Worm (Caenorhabditis elegans) whole organism, late embryonic: ENCODE results near the gene col-34.

Experiments used
- C08G9.2 ChIP-seq: sonication (generic microtip); optimal IDR thresholded peaks from 2 replicates; lab custom pipeline; 2016; ENCODE audit warnings: mild to moderate bottlenecking, missing genetic modification characterization, moderate library complexity, missing compliant biosample characterization
- C38D4.7 ChIP-seq: fragments of 200-800 bp; sonication (Bioruptor generic); optimal IDR thresholded peaks from 2 replicates; lab custom pipeline; 2018; ENCODE audit warnings: mild to moderate bottlenecking, missing genetic modification characterization, moderate library complexity, missing compliant biosample characterization
- K02D7.2 ChIP-seq: sonication (generic microtip); optimal IDR thresholded peaks from 2 replicates; lab custom pipeline; 2017; ENCODE audit warnings: mild to moderate bottlenecking, missing genetic modification characterization, missing compliant biosample characterization
- ama-1 ChIP-seq: fragments of 150-350 bp; optimal IDR thresholded peaks from 2 replicates; lab custom pipeline; 2014
- ceh-14 ChIP-seq: sonication (generic microtip); optimal IDR thresholded peaks from 2 replicates; lab custom pipeline; 2016; ENCODE audit warnings: missing genotype, missing genetic modification characterization, missing compliant biosample characterization
- ceh-18 ChIP-seq: sonication (generic microtip); optimal IDR thresholded peaks from 2 replicates; lab custom pipeline; 2016; ENCODE audit warnings: missing genetic modification characterization, missing compliant biosample characterization
- ceh-2 ChIP-seq: sonication (generic microtip); optimal IDR thresholded peaks from 2 replicates; lab custom pipeline; 2016; ENCODE audit warnings: missing genotype, missing genetic modification characterization, missing compliant biosample characterization
- ceh-34 ChIP-seq: sonication (generic microtip); optimal IDR thresholded peaks from 2 replicates; lab custom pipeline; 2016; ENCODE audit warnings: mild to moderate bottlenecking, missing genetic modification characterization, missing compliant biosample characterization
- ceh-45 ChIP-seq: fragments of 200-800 bp; sonication (Bioruptor generic); IDR thresholded peaks from 2 replicates; pipeline ENCODE4 v1.3.6; 2022; ENCODE audit warnings: missing genetic modification reagents, missing genetic modification characterization, missing compliant biosample characterization
- ceh-6 ChIP-seq: fragments of 200-800 bp; sonication (Bioruptor generic); optimal IDR thresholded peaks from 2 replicates; lab custom pipeline; 2018; ENCODE audit warnings: mild to moderate bottlenecking, missing genetic modification characterization, missing compliant biosample characterization
- ceh-9 ChIP-seq: sonication (generic microtip); optimal IDR thresholded peaks from 2 replicates; lab custom pipeline; 2016; ENCODE audit warnings: mild to moderate bottlenecking, missing genetic modification characterization, inconsistent platforms, missing compliant biosample characterization
- dmd-4 ChIP-seq: sonication (generic microtip); optimal IDR thresholded peaks from 2 replicates; lab custom pipeline; 2016; ENCODE audit warnings: borderline replicate concordance, missing genetic modification characterization, missing compliant biosample characterization
- ets-4 ChIP-seq: sonication (generic microtip); optimal IDR thresholded peaks from 2 replicates; lab custom pipeline; 2016; ENCODE audit warnings: missing genetic modification characterization, missing compliant biosample characterization
- eyg-1 ChIP-seq: sonication (generic microtip); optimal IDR thresholded peaks from 2 replicates; lab custom pipeline; 2016; ENCODE audit warnings: missing genotype, missing genetic modification characterization, missing compliant biosample characterization
- fkh-10 ChIP-seq: fragments of 150-350 bp; optimal IDR thresholded peaks from 2 replicates; lab custom pipeline; 2014; ENCODE audit warnings: missing biosample characterization, missing genetic modification reagents, missing genetic modification characterization
- hlh-15 ChIP-seq: sonication (generic microtip); optimal IDR thresholded peaks from 2 replicates; lab custom pipeline; 2016; ENCODE audit warnings: missing genetic modification characterization, missing compliant biosample characterization
- hlh-6 ChIP-seq: sonication (generic microtip); optimal IDR thresholded peaks from 2 replicates; lab custom pipeline; 2016; ENCODE audit warnings: missing genotype, missing genetic modification characterization, missing compliant biosample characterization
- hlh-8 ChIP-seq: sonication (generic microtip); optimal IDR thresholded peaks from 2 replicates; lab custom pipeline; 2016; ENCODE audit warnings: missing genotype, missing genetic modification characterization, missing compliant biosample characterization
- lin-11 ChIP-seq: fragments of 200-800 bp; sonication (Bioruptor generic); optimal IDR thresholded peaks from 2 replicates; lab custom pipeline; 2018; ENCODE audit warnings: mild to moderate bottlenecking, missing genetic modification characterization, missing compliant biosample characterization
- madf-2 ChIP-seq: sonication (generic microtip); optimal IDR thresholded peaks from 2 replicates; lab custom pipeline; 2017; ENCODE audit warnings: missing genetic modification characterization, missing compliant biosample characterization
- mec-3 ChIP-seq: sonication (generic microtip); optimal IDR thresholded peaks from 2 replicates; lab custom pipeline; 2016; ENCODE audit warnings: borderline replicate concordance, missing genetic modification characterization, missing compliant biosample characterization
- nhr-11 ChIP-seq: fragments of 150-350 bp; optimal IDR thresholded peaks from 2 replicates; lab custom pipeline; 2014; ENCODE audit warnings: missing biosample characterization, missing genetic modification characterization
- nhr-232 ChIP-seq: sonication (generic microtip); optimal IDR thresholded peaks from 2 replicates; lab custom pipeline; 2016; ENCODE audit warnings: missing genetic modification characterization, missing compliant biosample characterization
- npax-4 ChIP-seq: sonication (generic microtip); optimal IDR thresholded peaks from 2 replicates; lab custom pipeline; 2016; ENCODE audit warnings: missing genetic modification characterization, missing compliant biosample characterization
- odd-2 ChIP-seq: sonication (generic microtip); optimal IDR thresholded peaks from 2 replicates; lab custom pipeline; 2017; ENCODE audit warnings: antibody characterized with exemption, mild to moderate bottlenecking, missing genetic modification characterization, missing compliant biosample characterization
- pag-3 ChIP-seq: sonication (generic microtip); optimal IDR thresholded peaks from 2 replicates; lab custom pipeline; 2016; ENCODE audit warnings: missing compliant biosample characterization, missing genetic modification characterization, borderline replicate concordance
- pat-9 ChIP-seq: fragments of 200-800 bp; sonication (Bioruptor generic); optimal IDR thresholded peaks from 2 replicates; lab custom pipeline; 2018; ENCODE audit warnings: mild to moderate bottlenecking, missing genetic modification characterization, moderate library complexity, missing compliant biosample characterization
- pax-1 ChIP-seq: fragments of 150-350 bp; optimal IDR thresholded peaks from 2 replicates; lab custom pipeline; 2014; ENCODE audit warnings: missing biosample characterization, missing genetic modification characterization
- pha-4 ChIP-seq: fragments of 150-350 bp; optimal IDR thresholded peaks from 2 replicates; lab custom pipeline; 2018; ENCODE audit warnings: missing biosample characterization, missing genetic modification reagents, missing genetic modification characterization
- pqm-1 ChIP-seq: sonication (generic microtip); optimal IDR thresholded peaks from 2 replicates; lab custom pipeline; 2016; ENCODE audit warnings: missing genetic modification characterization, missing compliant biosample characterization
- pros-1 ChIP-seq: fragments of 150-350 bp; optimal IDR thresholded peaks from 2 replicates; lab custom pipeline; 2014; ENCODE audit warnings: missing biosample characterization, missing genetic modification reagents, missing genetic modification characterization
- rnt-1 ChIP-seq: sonication (generic microtip); optimal IDR thresholded peaks from 2 replicates; lab custom pipeline; 2016; ENCODE audit warnings: missing genetic modification characterization, missing compliant biosample characterization
- sdc-2 ChIP-seq: sonication (generic microtip); optimal IDR thresholded peaks from 2 replicates; lab custom pipeline; 2016; ENCODE audit warnings: missing genotype, missing genetic modification characterization, missing compliant biosample characterization
- sox-2 ChIP-seq: fragments of 200-800 bp; sonication (Bioruptor generic); IDR thresholded peaks from 2 replicates; pipeline ENCODE4 v1.3.6; 2022; ENCODE audit warnings: missing genetic modification reagents, missing genetic modification characterization, missing compliant biosample characterization
- tbx-7 ChIP-seq: sonication (generic microtip); optimal IDR thresholded peaks from 2 replicates; lab custom pipeline; 2016; ENCODE audit warnings: missing genotype, missing genetic modification characterization, missing compliant biosample characterization
- unc-3 ChIP-seq, 2 experiments: fragments of 200-800 bp in 1 of 2; sonication (Bioruptor generic) in 1 of 2; sonication (generic microtip) in 1 of 2; conservative IDR thresholded peaks in 1 of 2; optimal IDR thresholded peaks in 1 of 2; 2 replicates each; pipeline versions ENCODE4 v1.3.6 to Lab custom; 2016 to 2022; ENCODE audit warnings: missing compliant biosample characterization in 2 of 2, missing genetic modification characterization in 2 of 2, missing genetic modification reagents in 1 of 2
- unc-42 ChIP-seq: sonication (generic microtip); optimal IDR thresholded peaks from 2 replicates; lab custom pipeline; 2016; ENCODE audit warnings: missing genotype, missing genetic modification characterization, missing compliant biosample characterization
- unc-86 ChIP-seq: sonication (generic microtip); optimal IDR thresholded peaks from 2 replicates; lab custom pipeline; 2016; ENCODE audit warnings: missing genetic modification characterization, missing compliant biosample characterization

col-34 gene

ce11 chrIV:4247334-4247733 lies 2.9 kb upstream of the col-34 start:
- TF ChIP-seq C38D4.7 (GFP tag; lab: Kevin White, UChicago) = no peak
- no peak for TF ChIP-seq fkh-10 (GFP tag; lab: Kevin White, UChicago)
- TF ChIP-seq sdc-2 = no peak
- no peak for TF ChIP-seq madf-2 (tag; lab: Kevin White, UChicago)
- no peak for TF ChIP-seq K02D7.2
- no peak for TF ChIP-seq ceh-6
- TF ChIP-seq hlh-15 (tag; lab: Kevin White, UChicago) = no peak
- peak; percentile 22 for TF ChIP-seq unc-42 (tag; lab: Kevin White, UChicago)

ce11 chrIV:4246493-4246892 lies 2.1 kb upstream of the col-34 start, which contains the start of gene ttr-20:
ttr-20 (plus strand) TSS chrIV:4246793.
- TF ChIP-seq pha-4 (no peak), ama-1 (no peak), ceh-14 (tag; lab: Kevin White, UChicago) (no peak), unc-86 (no peak), nhr-232 (no peak), pag-3 (no peak), ets-4 (tag; lab: Kevin White, UChicago) (no peak), ceh-45 (GFP tag; lab: Robert Waterston, UW) (no peak), unc-3 (GFP tag; conservative IDR thresholded peaks at IDR 0.05; lab: Robert Waterston, UW) (no peak), unc-3 (tag; optimal IDR thresholded peaks at IDR 0.05; lab: Kevin White, UChicago) (no peak)
- TF ChIP-seq, all 69 proteins: peak for 0

ce11 chrIV:4243830-4244406 lies 492 bp downstream of the col-34 start:
- TF ChIP-seq ceh-18 = no peak
- TF ChIP-seq pqm-1 (tag; lab: Kevin White, UChicago) = no peak
- no peak for TF ChIP-seq eyg-1
- no peak for TF ChIP-seq ceh-34
- peak; percentile 18 for TF ChIP-seq hlh-6 (tag; lab: Kevin White, UChicago)
- no peak for TF ChIP-seq unc-42 (tag; lab: Kevin White, UChicago)
- TF ChIP-seq npax-4 (tag; lab: Kevin White, UChicago) = no peak
- peak; percentile 20 for TF ChIP-seq sdc-2
- TF ChIP-seq sox-2 (GFP tag; lab: Robert Waterston, UW) = no peak
- TF ChIP-seq dmd-4 (tag; lab: Kevin White, UChicago) = peak; percentile 95

- no peak for TF ChIP-seq pax-1
- TF ChIP-seq ceh-18 = no peak
- TF ChIP-seq tbx-7 (tag; lab: Kevin White, UChicago) = no peak
- TF ChIP-seq unc-86 = no peak
- no peak for TF ChIP-seq pros-1 (tag; lab: Kevin White, UChicago)
- TF ChIP-seq hlh-8 (tag; lab: Kevin White, UChicago) = no peak
- no peak for TF ChIP-seq rnt-1 (tag; lab: Kevin White, UChicago)
- TF ChIP-seq eyg-1 = no peak
- no peak for TF ChIP-seq ceh-2
- no peak for TF ChIP-seq madf-2 (tag; lab: Kevin White, UChicago)
- no peak for TF ChIP-seq pat-9 (tag; lab: Kevin White, UChicago)
- TF ChIP-seq lin-11 (tag; lab: Kevin White, UChicago) = no peak
Observed at ce11 chrIV:4236671-4237070, 7.7 kb downstream of the col-34 start.

ce11 chrIV:4236025-4236407 lies 8.4 kb downstream of the col-34 start:
- TF ChIP-seq nhr-11 (tag; lab: Kevin White, UChicago) = no peak
- TF ChIP-seq tbx-7 (tag; lab: Kevin White, UChicago) = no peak
- TF ChIP-seq odd-2 = no peak
- TF ChIP-seq C08G9.2 (tag; lab: Kevin White, UChicago) = peak; percentile 1
- no peak for TF ChIP-seq ceh-9 (tag; lab: Kevin White, UChicago)
- peak; percentile 25 for TF ChIP-seq mec-3 (tag; lab: Kevin White, UChicago)
- TF ChIP-seq, all 69 proteins: peak for 2
